Worm (Caenorhabditis elegans) whole organism, L2 larva: Measurements from ENCODE around the gene R11.4.

Source experiments
- C34F6.9 ChIP-seq: fragments of 150-350 bp; optimal IDR thresholded peaks from 2 replicates; lab custom pipeline; 2014; ENCODE audit warnings: missing biosample characterization, missing genetic modification characterization
- R02D3.7 ChIP-seq: fragments of 150-350 bp; optimal IDR thresholded peaks from 2 replicates; lab custom pipeline; 2014; ENCODE audit warnings: missing biosample characterization, missing genetic modification characterization
- alr-1 ChIP-seq: fragments of 150-350 bp; optimal IDR thresholded peaks from 2 replicates; lab custom pipeline; 2014; ENCODE audit warnings: missing biosample characterization, missing genetic modification characterization
- crh-2 ChIP-seq: sonication (generic microtip); optimal IDR thresholded peaks from 2 replicates; lab custom pipeline; 2017; ENCODE audit warnings: missing biosample characterization, missing genetic modification characterization
- mdl-1 ChIP-seq, 2 experiments: fragments of 150-350 bp in 1 of 2; sonication (generic microtip) in 1 of 2; optimal IDR thresholded peaks; 2 replicates each; lab custom pipeline; 2017; ENCODE audit warnings: missing biosample characterization in 2 of 2, missing genetic modification characterization in 2 of 2
- nhr-77 ChIP-seq: fragments of 150-350 bp; optimal IDR thresholded peaks from 2 replicates; lab custom pipeline; 2014; ENCODE audit warnings: missing biosample characterization, missing genetic modification characterization

DNA sequence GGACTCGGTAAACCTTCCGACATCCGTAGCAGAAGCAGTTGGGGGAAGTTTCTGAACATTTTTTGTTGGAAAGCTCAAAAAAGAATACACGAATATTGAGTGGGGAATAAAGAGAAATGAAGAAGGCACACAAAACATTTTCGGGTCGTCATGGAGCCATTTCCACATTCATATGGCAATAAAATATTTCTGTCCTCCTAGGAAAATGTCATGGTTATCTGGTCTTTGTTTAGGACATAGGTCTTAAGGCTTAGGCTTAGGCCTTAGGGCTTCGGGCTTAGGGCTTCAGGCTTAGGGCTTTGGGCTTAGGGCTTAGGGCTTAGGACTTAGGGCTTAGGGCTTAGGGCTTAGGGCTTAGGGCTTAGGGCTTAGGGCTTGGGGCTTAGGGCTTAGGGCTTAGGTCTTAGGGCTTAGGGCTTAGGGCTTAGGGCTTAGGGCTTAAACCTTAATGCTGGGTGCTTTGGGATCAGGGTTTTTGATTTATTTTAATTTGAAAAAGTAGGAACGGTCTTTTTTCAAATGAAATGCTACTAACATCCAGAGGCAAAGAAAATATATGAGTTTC lies 11.1 kb downstream of the R11.4 start, which contains the start of gene R11.3:
- TF ChIP-seq mdl-1 (tag; optimal IDR thresholded peaks at IDR 0.05; lab: Kevin White, UChicago) (no peak), R02D3.7 (no peak), crh-2 (tag; lab: Kevin White, UChicago) (no peak), alr-1 (tag; lab: Kevin White, UChicago) (no peak), C34F6.9 (tag; lab: Kevin White, UChicago) (no peak), nhr-77 (tag; lab: Kevin White, UChicago) (no peak)
